Worm (Caenorhabditis elegans): Measurements from ENCODE around the gene K07G6.1.

DNA sequence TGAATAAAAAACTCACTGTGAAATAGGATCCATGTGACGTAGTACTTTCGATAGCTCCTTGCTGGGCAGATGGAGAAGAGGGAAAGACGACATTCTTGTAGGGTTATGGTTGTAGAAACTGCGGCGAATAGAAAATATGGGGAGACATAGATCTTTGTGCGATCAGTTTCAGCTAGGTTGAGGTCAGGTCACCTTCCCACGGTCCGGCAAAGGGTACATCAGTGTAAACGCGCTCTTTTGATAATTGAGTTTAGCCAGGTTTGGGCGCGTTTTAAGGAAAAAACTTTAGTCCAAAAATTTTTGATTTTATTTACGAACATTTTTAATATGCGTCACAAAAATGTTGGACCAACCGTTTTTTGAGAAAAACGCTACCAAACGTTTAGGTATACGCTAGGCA is 14.7 kb downstream of the K07G6.1 start, which contains the start of gene F36H5.17:
- TF ChIP-seq xbp-1 (tag; optimal IDR thresholded peaks at IDR 0.05) (no peak), ama-1 (optimal IDR thresholded peaks at IDR 0.05) (no peak)
